Fruit fly (Drosophila melanogaster) whole organism, embryonic: ENCODE results near the gene CG4328.
A peak's percentile ranks its signal among the peaks of the same experiment; 100 is the strongest.

Source experiments
- Asciz ChIP-seq: fragments of 200-800 bp; sonication (Bioruptor generic); optimal IDR thresholded peaks from 2 replicates; lab custom pipeline; 2017; ENCODE audit warnings: missing biosample characterization, mild to moderate bottlenecking, missing genetic modification characterization, missing genetic modification reagents
- Atf3 ChIP-seq: fragments of 200-800 bp; sonication (Bioruptor generic); optimal IDR thresholded peaks from 3 replicates; lab custom pipeline; 2016; ENCODE audit warnings: missing biosample characterization, missing genetic modification characterization
- CG10209 ChIP-seq: fragments of 200-800 bp; sonication (Bioruptor generic); optimal IDR thresholded peaks from 3 replicates; lab custom pipeline; 2017; ENCODE audit warnings: missing biosample characterization, mild to moderate bottlenecking, missing genetic modification characterization, missing genetic modification reagents
- CG11504 ChIP-seq: fragments of 200-800 bp; sonication (Bioruptor generic); optimal IDR thresholded peaks from 3 replicates; lab custom pipeline; 2019; ENCODE audit warnings: missing biosample characterization, mild to moderate bottlenecking, missing genetic modification characterization, moderate library complexity
- CG12391 ChIP-seq: fragments of 200-800 bp; sonication (Bioruptor generic); optimal IDR thresholded peaks from 3 replicates; lab custom pipeline; 2018; ENCODE audit warnings: missing biosample characterization, mild to moderate bottlenecking, missing genetic modification characterization, moderate library complexity
- CG13424 ChIP-seq: fragments of 200-800 bp; sonication (Bioruptor generic); optimal IDR thresholded peaks from 2 replicates; lab custom pipeline; 2019; ENCODE audit warnings: missing biosample characterization, mild to moderate bottlenecking, missing genetic modification characterization, moderate library complexity
- CG14014 ChIP-seq: fragments of 200-800 bp; sonication (Bioruptor generic); IDR thresholded peaks from 2 replicates; pipeline ENCODE4 v1.3.6; 2022; ENCODE audit warnings: missing biosample characterization, missing genetic modification characterization
- CG1603 ChIP-seq: fragments of 200-800 bp; sonication (Bioruptor generic); optimal IDR thresholded peaks from 2 replicates; lab custom pipeline; 2019; ENCODE audit warnings: missing biosample characterization, mild to moderate bottlenecking, missing genetic modification characterization, moderate library complexity
- CG17568 ChIP-seq: fragments of 200-800 bp; sonication (Bioruptor generic); optimal IDR thresholded peaks from 2 replicates; lab custom pipeline; 2018; ENCODE audit warnings: missing biosample characterization, mild to moderate bottlenecking, missing genetic modification characterization, moderate library complexity
- CG17829 ChIP-seq: fragments of 200-800 bp; optimal IDR thresholded peaks from 2 replicates; lab custom pipeline; 2019; ENCODE audit warnings: missing biosample characterization, mild to moderate bottlenecking, missing genetic modification characterization, moderate library complexity
- CG2202 ChIP-seq: fragments of 200-800 bp; sonication (Bioruptor generic); optimal IDR thresholded peaks from 2 replicates; lab custom pipeline; 2018; ENCODE audit warnings: missing biosample characterization, mild to moderate bottlenecking, missing genetic modification characterization
- CG3726 ChIP-seq: fragments of 200-800 bp; sonication (Bioruptor generic); IDR thresholded peaks from 3 replicates; pipeline ENCODE4, ENCODE4 v1.3.6; 2022; ENCODE audit warnings: missing biosample characterization, missing genetic modification characterization
- CG4360 ChIP-seq: fragments of 200-800 bp; sonication (Bioruptor generic); IDR thresholded peaks from 2 replicates; pipeline ENCODE4 v1.3.6; 2022; ENCODE audit warnings: missing biosample characterization, missing genetic modification characterization
- CG9727 ChIP-seq: fragments of 200-800 bp; sonication (Bioruptor generic); optimal IDR thresholded peaks from 3 replicates; lab custom pipeline; 2017; ENCODE audit warnings: missing biosample characterization, mild to moderate bottlenecking, missing genetic modification characterization
- Dfd ChIP-seq, 2 experiments: fragments of >200 bp; optimal IDR thresholded peaks; 2 replicates each; lab custom pipeline; 2017; ENCODE audit warnings: missing biosample characterization in 2 of 2, missing genetic modification characterization in 2 of 2
- Dip3 ChIP-seq: fragments of 200-800 bp; sonication (Bioruptor generic); optimal IDR thresholded peaks from 3 replicates; lab custom pipeline; 2016; ENCODE audit warnings: missing biosample characterization, missing genetic modification characterization
- H2.0 ChIP-seq: fragments of 200-800 bp; sonication (Bioruptor generic); IDR thresholded peaks from 2 replicates; pipeline ENCODE4 v1.3.6; 2022; ENCODE audit warnings: missing biosample characterization, missing genetic modification characterization
- HLH4C ChIP-seq: fragments of 200-800 bp; sonication (Bioruptor generic); IDR thresholded peaks from 3 replicates; pipeline ENCODE4 v1.3.6; 2022; ENCODE audit warnings: missing biosample characterization, missing genetic modification characterization; ENCODE audit not compliant: partially characterized antibody
- Hr78 ChIP-seq, 2 experiments: fragments of 200-800 bp in 1 of 2; fragments of >200 bp in 1 of 2; sonication (Bioruptor generic) in 1 of 2; optimal IDR thresholded peaks; 2 replicates each; lab custom pipeline; 2017 to 2019; ENCODE audit warnings: missing biosample characterization in 2 of 2, missing genetic modification characterization in 2 of 2, mild to moderate bottlenecking in 1 of 2, moderate library complexity in 1 of 2
- Lhr ChIP-seq: fragments of 200-800 bp; sonication (Bioruptor generic); optimal IDR thresholded peaks from 3 replicates; lab custom pipeline; 2017; ENCODE audit warnings: mild to moderate bottlenecking, missing biosample characterization, missing genetic modification reagents, missing genetic modification characterization
- Med ChIP-seq: fragments of 200-800 bp; sonication (Bioruptor generic); peaks from one replicate; lab custom pipeline; 2016; ENCODE audit warnings: missing biosample characterization, missing genetic modification characterization, mild to moderate bottlenecking, inconsistent platforms, moderate library complexity
- Sry-β ChIP-seq: fragments of 200-800 bp; sonication (Bioruptor generic); optimal IDR thresholded peaks from 2 replicates; lab custom pipeline; 2018; ENCODE audit warnings: missing biosample characterization, mild to moderate bottlenecking, missing genetic modification characterization, moderate library complexity
- Ssrp ChIP-seq: fragments of 200-800 bp; sonication (Bioruptor generic); optimal IDR thresholded peaks from 2 replicates; lab custom pipeline; 2018; ENCODE audit warnings: missing biosample characterization, mild to moderate bottlenecking, missing genetic modification characterization, moderate library complexity
- aop ChIP-seq: fragments of 200-800 bp; sonication (Bioruptor generic); IDR thresholded peaks from 2 replicates; pipeline ENCODE4 v1.3.6; 2022; ENCODE audit warnings: missing biosample characterization, missing genetic modification characterization
- cad ChIP-seq: fragments of >200 bp; optimal IDR thresholded peaks from 2 replicates; lab custom pipeline; 2017; ENCODE audit warnings: missing biosample characterization, missing genetic modification characterization
- crp ChIP-seq, 2 experiments: fragments of 200-800 bp; sonication (Bioruptor generic); optimal IDR thresholded peaks; 2 replicates in 1 of 2; 3 replicates in 1 of 2; lab custom pipeline; 2017; ENCODE audit warnings: missing biosample characterization in 2 of 2, missing genetic modification characterization in 2 of 2, mild to moderate bottlenecking in 1 of 2, moderate library complexity in 1 of 2
- da ChIP-seq: fragments of 200-800 bp; sonication (Bioruptor generic); optimal IDR thresholded peaks from 2 replicates; lab custom pipeline; 2016; ENCODE audit warnings: missing biosample characterization, missing genetic modification characterization
- esg ChIP-seq: fragments of 200-800 bp; sonication (Bioruptor generic); conservative IDR thresholded peaks from 2 replicates; pipeline ENCODE4 v1.3.6; 2022; ENCODE audit warnings: missing biosample characterization, missing genetic modification characterization
- fd102C ChIP-seq: fragments of 200-800 bp; sonication (Bioruptor generic); optimal IDR thresholded peaks from 2 replicates; lab custom pipeline; 2018; ENCODE audit warnings: missing biosample characterization, mild to moderate bottlenecking, missing genetic modification characterization, moderate library complexity
- gce ChIP-seq: fragments of 200-800 bp; sonication (Bioruptor generic); IDR thresholded peaks from 3 replicates; pipeline ENCODE4 v1.3.6; 2022; ENCODE audit warnings: missing biosample characterization, missing genetic modification characterization
- hb ChIP-seq: fragments of 200-800 bp; sonication (Bioruptor generic); IDR thresholded peaks from 3 replicates; pipeline ENCODE4 v1.3.6; 2022; ENCODE audit warnings: missing biosample characterization, missing genetic modification characterization; ENCODE audit not compliant: partially characterized antibody
- inv ChIP-seq: fragments of 200-800 bp; sonication (Bioruptor generic); IDR thresholded peaks from 2 replicates; pipeline ENCODE4 v1.3.6; 2022; ENCODE audit warnings: missing biosample characterization, missing genetic modification characterization; ENCODE audit not compliant: partially characterized antibody
- lab ChIP-seq: fragments of 200-800 bp; sonication (Bioruptor generic); optimal IDR thresholded peaks from 3 replicates; lab custom pipeline; 2017; ENCODE audit warnings: missing biosample characterization, missing genetic modification characterization, mild to moderate bottlenecking, moderate library complexity, missing genetic modification reagents
- mld ChIP-seq: fragments of 200-800 bp; sonication (Bioruptor generic); IDR thresholded peaks from 3 replicates; pipeline ENCODE4 v1.3.6; 2022; ENCODE audit warnings: missing biosample characterization, missing genetic modification characterization; ENCODE audit not compliant: partially characterized antibody
- org-1 ChIP-seq: fragments of 200-800 bp; sonication (Bioruptor generic); optimal IDR thresholded peaks from 2 replicates; lab custom pipeline; 2017; ENCODE audit warnings: missing biosample characterization, missing genetic modification characterization
- pfk ChIP-seq: fragments of 200-800 bp; sonication (Bioruptor generic); optimal IDR thresholded peaks from 2 replicates; lab custom pipeline; 2018; ENCODE audit warnings: missing biosample characterization, mild to moderate bottlenecking, missing genetic modification characterization, moderate library complexity
- ranshi ChIP-seq: fragments of 200-800 bp; sonication (Bioruptor generic); IDR thresholded peaks from 2 replicates; pipeline ENCODE4 v1.3.6; 2022; ENCODE audit warnings: missing biosample characterization, missing genetic modification characterization
- sc ChIP-seq, 3 experiments: fragments of >200 bp in 2 of 3; fragments of 200-800 bp in 1 of 3; sonication (Bioruptor generic) in 1 of 3; optimal IDR thresholded peaks; 2 replicates in 2 of 3; 3 replicates in 1 of 3; lab custom pipeline; 2017; ENCODE audit warnings: mild to moderate bottlenecking in 1 of 3, missing biosample characterization in 1 of 3, missing genetic modification characterization in 1 of 3, missing genetic modification reagents in 1 of 3
- sqz ChIP-seq: fragments of 200-800 bp; sonication (Bioruptor generic); optimal IDR thresholded peaks from 3 replicates; lab custom pipeline; 2018; ENCODE audit warnings: missing biosample characterization, mild to moderate bottlenecking, missing genetic modification characterization
- zen ChIP-seq: fragments of 200-800 bp; sonication (Bioruptor generic); optimal IDR thresholded peaks from 3 replicates; lab custom pipeline; 2018; ENCODE audit warnings: missing biosample characterization, mild to moderate bottlenecking, missing genetic modification characterization, moderate library complexity

Gene CG4328

dm6 chr3L:12336339-12336738 lies 40.4 kb upstream of the CG4328 start, which contains the start of gene CG10418 (continued):
- TF ChIP-seq CG2202 (tag; lab: Kevin White, UChicago) (no peak), inv (GFP tag; lab: Robert Waterston, UW) (peak; percentile 77), Sry-β (GFP tag; lab: Kevin White, UChicago) (no peak), fd102C (GFP tag; lab: Kevin White, UChicago) (no peak), lab (GFP tag; lab: Kevin White, UChicago) (no peak), aop (GFP tag; lab: Robert Waterston, UW) (no peak), Dfd (GFP tag; optimal IDR thresholded peaks at IDR 0.05; lab: Kevin White, UChicago) (no peak), CG13424 (peak; percentile 43), CG4360 (GFP tag; lab: Robert Waterston, UW) (no peak), Hr78 (GFP tag; optimal IDR thresholded peaks at IDR 0.05; lab: Kevin White, UChicago) (no peak), hb (GFP tag; lab: Robert Waterston, UW) (no peak), CG17829 (tag; lab: Kevin White, UChicago) (peak; percentile 55), mld (GFP tag; lab: Robert Waterston, UW) (0 out of 3 replicates have a peak, but pooled peaks have one; percentile 50), Atf3 (GFP tag; lab: Kevin White, UChicago) (no peak), crp (GFP tag; optimal IDR thresholded peaks at IDR 0.05; lab: Kevin White, UChicago) (peak in 1 of 2 experiments; percentile 43), ranshi (GFP tag; lab: Robert Waterston, UW) (peak; percentile 44; the same call in 1 of the 2 replicates), pfk (GFP tag; lab: Kevin White, UChicago) (no peak), CG3726 (GFP tag; lab: Robert Waterston, UW) (no peak), Med (peak; percentile 88), Lhr (GFP tag; lab: Kevin White, UChicago) (peak; percentile 90), sc (optimal IDR thresholded peaks at IDR 0.05; lab: Kevin White, UChicago) (no peak), sc (GFP tag; optimal IDR thresholded peaks at IDR 0.05; lab: Kevin White, UChicago) (no peak), Dip3 (GFP tag; lab: Kevin White, UChicago) (peak; percentile 13), CG12391 (peak; percentile 75), CG17568 (no peak), gce (GFP tag; lab: Robert Waterston, UW) (no peak), esg (GFP tag; lab: Robert Waterston, UW) (no peak), Ssrp (tag; lab: Kevin White, UChicago) (peak; percentile 50), CG10209 (no peak), org-1 (GFP tag; lab: Kevin White, UChicago) (no peak), da (GFP tag; lab: Kevin White, UChicago) (no peak), Asciz (no peak), sqz (GFP tag; lab: Kevin White, UChicago) (peak; percentile 67), zen (tag; lab: Kevin White, UChicago) (peak; percentile 50)

- TF ChIP-seq CG1603 (tag; lab: Kevin White, UChicago) (no peak), CG9727 (GFP tag; lab: Kevin White, UChicago) (no peak), H2.0 (GFP tag; lab: Robert Waterston, UW) (no peak), HLH4C (no peak), CG4360 (GFP tag; lab: Robert Waterston, UW) (peak; percentile 70), CG14014 (GFP tag; lab: Robert Waterston, UW) (no peak), cad (GFP tag; lab: Kevin White, UChicago) (no peak), CG11504 (peak; percentile 18)
Measured at dm6 chr3L:12329549-12329948, 33.6 kb upstream of the CG4328 start.
